Worm (Caenorhabditis elegans): ENCODE results near the gene C36B7.2.

- no peak for TF ChIP-seq ztf-11 (tag; optimal IDR thresholded peaks at IDR 0.05)
- TF ChIP-seq snpc-4 (tag; optimal IDR thresholded peaks at IDR 0.05): no peak
- no peak for TF ChIP-seq ZK546.5 (tag; optimal IDR thresholded peaks at IDR 0.05)
- TF ChIP-seq unc-39 (tag; optimal IDR thresholded peaks at IDR 0.05): no peak
- TF ChIP-seq unc-62 (GFP tag; optimal IDR thresholded peaks at IDR 0.05): no peak
- no peak for TF ChIP-seq aly-2 (tag; optimal IDR thresholded peaks at IDR 0.05)
- no peak for TF ChIP-seq nhr-25 (tag; optimal IDR thresholded peaks at IDR 0.05)
- no peak for TF ChIP-seq lin-13 (GFP tag; optimal IDR thresholded peaks at IDR 0.05)
- no peak for TF ChIP-seq zag-1 (tag; optimal IDR thresholded peaks at IDR 0.05)
- no peak for TF ChIP-seq fos-1 (tag; optimal IDR thresholded peaks at IDR 0.05)
- TF ChIP-seq lsy-2 (tag; optimal IDR thresholded peaks at IDR 0.05): no peak
- no peak for TF ChIP-seq lin-39 (tag; optimal IDR thresholded peaks at IDR 0.05)
- no peak for TF ChIP-seq blmp-1 (tag; optimal IDR thresholded peaks at IDR 0.05; ENCODE audit: insufficient read depth)
These were observed 20.1 kb downstream of the C36B7.2 start, which contains the start of gene ist-1 for ce11 chrX:7126348-7126747.
